Worm (Caenorhabditis elegans) whole organism, L1 larva: ENCODE data around the gene F56A8.9.

ENCODE experiments used
- C34B4.2 ChIP-seq: sonication (generic microtip); optimal IDR thresholded peaks from 2 replicates; lab custom pipeline; 2017; ENCODE audit warnings: mild to moderate bottlenecking, missing genetic modification characterization, missing compliant biosample characterization
- F16B12.6 ChIP-seq: fragments of 150-350 bp; optimal IDR thresholded peaks from 2 replicates; lab custom pipeline; 2014; ENCODE audit warnings: missing biosample characterization, missing genetic modification characterization
- blmp-1 ChIP-seq: fragments of 150-350 bp; optimal IDR thresholded peaks from 2 replicates; lab custom pipeline; 2014; ENCODE audit warnings: missing biosample characterization, missing genetic modification characterization
- ceh-8 ChIP-seq: fragments of 200-800 bp; sonication (Bioruptor generic); optimal IDR thresholded peaks from 2 replicates; lab custom pipeline; 2018; ENCODE audit warnings: mild to moderate bottlenecking, missing genetic modification characterization, moderate library complexity, missing compliant biosample characterization
- ceh-82 ChIP-seq, 3 experiments: fragments of 150-350 bp in 1 of 3; sonication (generic microtip) in 2 of 3; optimal IDR thresholded peaks; 2 replicates each; lab custom pipeline; 2014 to 2017; ENCODE audit warnings: missing biosample characterization in 3 of 3, missing genetic modification characterization in 3 of 3
- dsc-1 ChIP-seq: sonication (generic microtip); optimal IDR thresholded peaks from 2 replicates; lab custom pipeline; 2016; ENCODE audit warnings: mild to moderate bottlenecking, missing genetic modification characterization, missing compliant biosample characterization
- efl-1 ChIP-seq, 4 experiments: fragments of 150-350 bp; optimal IDR thresholded peaks in 3 of 4; peaks in 1 of 4; 1 replicate in 1 of 4; 2 replicates in 3 of 4; lab custom pipeline; 2014; ENCODE audit warnings: missing biosample characterization in 2 of 4, missing genetic modification characterization in 2 of 4, missing genetic modification reagents in 2 of 4
- efl-3 ChIP-seq: fragments of 200-800 bp; sonication (Bioruptor generic); optimal IDR thresholded peaks from 2 replicates; lab custom pipeline; 2018; ENCODE audit warnings: mild to moderate bottlenecking, missing genetic modification characterization, missing compliant biosample characterization
- egl-13 ChIP-seq: sonication (generic microtip); optimal IDR thresholded peaks from 2 replicates; lab custom pipeline; 2016; ENCODE audit warnings: missing genotype, missing genetic modification reagents, missing genetic modification characterization, missing compliant biosample characterization
- elt-2 ChIP-seq: sonication (generic microtip); optimal IDR thresholded peaks from 2 replicates; lab custom pipeline; 2016; ENCODE audit warnings: missing genetic modification characterization, mild to moderate bottlenecking, inconsistent platforms, missing compliant biosample characterization, missing genetic modification reagents
- elt-3 ChIP-seq, 6 experiments: fragments of 150-350 bp in 1 of 6; sonication (generic microtip); optimal IDR thresholded peaks; 2 replicates each; lab custom pipeline; 2017 to 2018; ENCODE audit warnings: missing biosample characterization in 6 of 6, missing genetic modification characterization in 6 of 6, inconsistent platforms in 1 of 6
- ets-5 ChIP-seq: fragments of 200-800 bp; sonication (Bioruptor generic); IDR thresholded peaks from 2 replicates; pipeline ENCODE4 v1.3.6; 2022; ENCODE audit warnings: missing genetic modification characterization, missing compliant biosample characterization
- fkh-10 ChIP-seq: sonication (generic microtip); optimal IDR thresholded peaks from 2 replicates; lab custom pipeline; 2017; ENCODE audit warnings: missing biosample characterization, missing genetic modification reagents, missing genetic modification characterization
- fkh-8 ChIP-seq: sonication (generic microtip); optimal IDR thresholded peaks from 2 replicates; lab custom pipeline; 2016; ENCODE audit warnings: mild to moderate bottlenecking, missing genetic modification characterization, missing compliant biosample characterization
- hpl-2 ChIP-seq: fragments of 150-350 bp; optimal IDR thresholded peaks from 2 replicates; lab custom pipeline; 2014; ENCODE audit warnings: missing biosample characterization, missing genetic modification reagents, missing genetic modification characterization
- irx-1 ChIP-seq: sonication (generic microtip); optimal IDR thresholded peaks from 2 replicates; lab custom pipeline; 2016; ENCODE audit warnings: missing genetic modification characterization, missing compliant biosample characterization
- isw-1 ChIP-seq: fragments of 200-800 bp; sonication (Bioruptor generic); IDR thresholded peaks from 2 replicates; pipeline ENCODE4 v1.3.6; 2022; ENCODE audit warnings: missing genetic modification characterization, missing compliant biosample characterization
- lin-13 ChIP-seq: fragments of 150-350 bp; optimal IDR thresholded peaks from 2 replicates; lab custom pipeline; 2014; ENCODE audit warnings: missing biosample characterization, missing genetic modification reagents, missing genetic modification characterization
- lin-14 ChIP-seq: fragments of 200-800 bp; sonication (Bioruptor generic); optimal IDR thresholded peaks from 2 replicates; lab custom pipeline; 2018; ENCODE audit warnings: mild to moderate bottlenecking, missing genetic modification characterization, moderate library complexity, missing compliant biosample characterization
- lin-15B ChIP-seq: fragments of 150-350 bp; sonication (generic microtip); optimal IDR thresholded peaks from 3 replicates; lab custom pipeline; 2014; ENCODE audit warnings: missing biosample characterization, missing genetic modification characterization
- lin-35 ChIP-seq, 2 experiments: fragments of 150-350 bp; optimal IDR thresholded peaks; 2 replicates each; lab custom pipeline; 2014; ENCODE audit warnings: missing biosample characterization in 2 of 2, missing genetic modification characterization in 2 of 2, missing genetic modification reagents in 2 of 2
- lsy-2 ChIP-seq, 2 experiments: fragments of 150-350 bp; optimal IDR thresholded peaks; 2 replicates each; lab custom pipeline; 2014; ENCODE audit warnings: missing biosample characterization in 2 of 2, missing genetic modification characterization in 2 of 2
- mdl-1 ChIP-seq, 2 experiments: fragments of 150-350 bp; optimal IDR thresholded peaks; 2 replicates each; lab custom pipeline; 2014 to 2017; ENCODE audit warnings: missing biosample characterization in 2 of 2, missing genetic modification characterization in 2 of 2, inconsistent platforms in 1 of 2
- mep-1 ChIP-seq: fragments of 150-350 bp; optimal IDR thresholded peaks from 2 replicates; lab custom pipeline; 2014; ENCODE audit warnings: missing biosample characterization, missing genetic modification characterization
- nhr-19 ChIP-seq: fragments of 200-800 bp; sonication (Bioruptor generic); conservative IDR thresholded peaks from 2 replicates; pipeline ENCODE4 v1.3.6; 2022; ENCODE audit warnings: missing genetic modification characterization, missing compliant biosample characterization
- nhr-20 ChIP-seq: sonication (generic microtip); optimal IDR thresholded peaks from 2 replicates; lab custom pipeline; 2016; ENCODE audit warnings: mild to moderate bottlenecking, missing genetic modification characterization, missing compliant biosample characterization
- nhr-237 ChIP-seq: fragments of 150-350 bp; optimal IDR thresholded peaks from 2 replicates; lab custom pipeline; 2014; ENCODE audit warnings: missing biosample characterization, missing genetic modification characterization
- nhr-47 ChIP-seq: sonication (generic microtip); optimal IDR thresholded peaks from 2 replicates; lab custom pipeline; 2016; ENCODE audit warnings: mild to moderate bottlenecking, missing genetic modification characterization, moderate library complexity, missing compliant biosample characterization
- nhr-71 ChIP-seq: sonication (generic microtip); optimal IDR thresholded peaks from 2 replicates; lab custom pipeline; 2016; ENCODE audit warnings: mild to moderate bottlenecking, missing genetic modification characterization, moderate library complexity, missing compliant biosample characterization
- nhr-76 ChIP-seq: sonication (generic microtip); optimal IDR thresholded peaks from 2 replicates; lab custom pipeline; 2017; ENCODE audit warnings: missing biosample characterization, missing genetic modification characterization
- nhr-90 ChIP-seq: sonication (generic microtip); optimal IDR thresholded peaks from 2 replicates; lab custom pipeline; 2016; ENCODE audit warnings: mild to moderate bottlenecking, missing genetic modification characterization, missing compliant biosample characterization; ENCODE audit not compliant: poor library complexity
- pag-3 ChIP-seq: sonication (generic microtip); optimal IDR thresholded peaks from 2 replicates; lab custom pipeline; 2017; ENCODE audit warnings: missing genetic modification characterization, mild to moderate bottlenecking, missing compliant biosample characterization, antibody characterized with exemption, borderline replicate concordance; ENCODE audit not compliant: insufficient read depth
- pax-3 ChIP-seq: fragments of 200-800 bp; sonication (Bioruptor generic); optimal IDR thresholded peaks from 2 replicates; lab custom pipeline; 2018; ENCODE audit warnings: mild to moderate bottlenecking, missing genetic modification characterization, moderate library complexity, missing compliant biosample characterization
- pqm-1 ChIP-seq: sonication (generic microtip); optimal IDR thresholded peaks from 3 replicates; lab custom pipeline; 2017; ENCODE audit warnings: missing biosample characterization, missing genetic modification characterization
- skn-1 ChIP-seq: fragments of 150-350 bp; optimal IDR thresholded peaks from 2 replicates; lab custom pipeline; 2014; ENCODE audit warnings: missing biosample characterization, missing genetic modification characterization
- snu-23 ChIP-seq: sonication (generic microtip); optimal IDR thresholded peaks from 2 replicates; lab custom pipeline; 2016; ENCODE audit warnings: missing genetic modification characterization, missing compliant biosample characterization
- swsn-7 ChIP-seq: sonication (generic microtip); optimal IDR thresholded peaks from 2 replicates; lab custom pipeline; 2016; ENCODE audit warnings: missing genetic modification characterization, missing compliant biosample characterization
- tlp-1 ChIP-seq: fragments of 150-350 bp; optimal IDR thresholded peaks from 2 replicates; lab custom pipeline; 2014; ENCODE audit warnings: missing biosample characterization, missing genetic modification characterization
- ztf-4 ChIP-seq: fragments of 150-350 bp; optimal IDR thresholded peaks from 2 replicates; lab custom pipeline; 2014; ENCODE audit warnings: missing biosample characterization, missing genetic modification characterization

F56A8.9 gene

ce11 chrIII:13215682-13216081, 38.8 kb upstream of the F56A8.9 start:
- TF ChIP-seq tlp-1 (tag; lab: Kevin White, UChicago): no peak
- TF ChIP-seq blmp-1: peak; percentile 99
- peak; percentile 17 for TF ChIP-seq skn-1 (tag; lab: Kevin White, UChicago)
- TF ChIP-seq efl-1 (optimal IDR thresholded peaks at IDR 0.05; lab: Kevin White, UChicago): peak in 1 of 2 experiments; percentile 8
- TF ChIP-seq efl-1 (GFP tag; optimal IDR thresholded peaks at IDR 0.05 in 1 of 2; lab: Kevin White, UChicago): no peak
- peak in 1 of 3 experiments; percentile 14 for TF ChIP-seq ceh-82 (tag; optimal IDR thresholded peaks at IDR 0.05; lab: Kevin White, UChicago)
- TF ChIP-seq lsy-2 (tag; optimal IDR thresholded peaks at IDR 0.05; lab: Kevin White, UChicago): peak in 1 of 2 experiments; percentile 27

DNA sequence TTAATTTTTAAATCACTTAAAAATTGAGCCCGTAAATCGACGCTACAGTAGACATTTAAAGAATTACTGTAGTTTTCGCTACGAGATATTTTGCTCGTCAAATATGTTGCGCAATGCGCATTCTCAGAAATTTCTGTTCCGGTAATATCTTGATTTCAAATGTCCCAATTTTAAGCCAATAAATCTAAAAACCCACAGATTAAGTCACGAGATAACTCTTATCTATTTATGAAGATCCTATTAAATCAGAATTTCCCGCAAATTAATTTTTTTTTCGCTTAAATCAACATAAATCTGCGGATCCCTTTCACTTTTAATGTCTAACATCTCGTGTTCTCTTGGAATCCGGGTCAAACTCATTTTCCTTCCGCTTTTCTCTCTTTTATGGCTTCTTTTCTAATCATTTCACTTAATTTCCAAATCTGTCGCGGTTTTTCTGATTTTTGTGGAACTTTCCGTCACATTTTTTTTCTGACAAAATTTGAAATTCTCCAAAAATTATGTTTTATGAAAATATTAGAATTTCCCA, 37.9 kb upstream of the F56A8.9 start:
- peak; percentile 96 for TF ChIP-seq blmp-1
- TF ChIP-seq elt-3 (tag; optimal IDR thresholded peaks at IDR 0.05; lab: Kevin White, UChicago): no peak
- TF ChIP-seq egl-13 (tag; lab: Kevin White, UChicago): peak; percentile 21
- peak; percentile 21 for TF ChIP-seq nhr-47 (tag; lab: Kevin White, UChicago)
- TF ChIP-seq lin-13 (GFP tag; lab: Kevin White, UChicago): no peak
- no peak for TF ChIP-seq fkh-10 (GFP tag; lab: Kevin White, UChicago)
- TF ChIP-seq hpl-2 (GFP tag; lab: Kevin White, UChicago): no peak
- TF ChIP-seq C34B4.2 (tag; lab: Kevin White, UChicago): no peak
- no peak for TF ChIP-seq pax-3 (tag; lab: Kevin White, UChicago)
- TF ChIP-seq fkh-8 (tag; lab: Kevin White, UChicago): peak; percentile 28
- no peak for TF ChIP-seq ets-5
- TF ChIP-seq elt-2 (tag; lab: Kevin White, UChicago): no peak
- TF ChIP-seq pqm-1: no peak
- no peak for TF ChIP-seq lin-14 (GFP tag; lab: Kevin White, UChicago)
- no peak for TF ChIP-seq ceh-8 (GFP tag; lab: Kevin White, UChicago)
- TF ChIP-seq nhr-71 (tag; lab: Kevin White, UChicago): no peak
- TF ChIP-seq nhr-76 (tag; lab: Kevin White, UChicago): no peak
- no peak for TF ChIP-seq irx-1 (tag; lab: Kevin White, UChicago)
- peak; percentile 90 for TF ChIP-seq dsc-1 (tag; lab: Kevin White, UChicago)
- no peak for TF ChIP-seq lin-15B (tag; lab: Kevin White, UChicago)

- TF ChIP-seq blmp-1: peak; percentile 64
- no peak for TF ChIP-seq pag-3 (tag; lab: Kevin White, UChicago)
- no peak for TF ChIP-seq nhr-237 (tag; lab: Kevin White, UChicago)
Measured at ce11 chrIII:13222772-13223171, 31.7 kb upstream of the F56A8.9 start, which contains the start of gene Y43F4A.1. TSS of gene Y43F4A.1 (plus strand) at chrIII:13223072.

DNA sequence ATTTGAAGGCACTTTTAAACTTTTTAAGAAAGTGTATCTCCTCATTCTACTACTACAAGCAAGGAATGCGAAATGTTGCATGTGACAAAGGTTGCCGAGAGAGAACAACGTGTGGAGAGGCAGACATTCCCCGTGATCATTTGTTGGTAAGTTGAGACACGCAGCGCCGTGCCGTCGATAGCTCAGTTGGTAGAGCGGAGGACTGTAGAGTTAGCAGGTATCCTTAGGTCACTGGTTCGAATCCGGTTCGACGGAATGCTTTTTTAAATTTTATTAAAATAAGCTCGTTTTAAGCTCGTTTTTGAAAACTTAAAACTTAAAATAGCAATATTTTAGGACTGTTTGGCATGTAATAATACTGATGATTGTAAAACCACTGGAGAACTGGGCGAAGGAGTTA, 30.1 kb upstream of the F56A8.9 start:
- TF ChIP-seq efl-3 (GFP tag; lab: Kevin White, UChicago) (no peak), nhr-47 (tag; lab: Kevin White, UChicago) (peak; percentile 10), efl-1 (optimal IDR thresholded peaks at IDR 0.05; lab: Kevin White, UChicago) (peak in 1 of 2 experiments; percentile 15), efl-1 (GFP tag; optimal IDR thresholded peaks at IDR 0.05 in 1 of 2; lab: Kevin White, UChicago) (peak in 1 of 2 experiments; percentile 91), ceh-82 (tag; optimal IDR thresholded peaks at IDR 0.05; lab: Kevin White, UChicago) (no peak), mdl-1 (tag; optimal IDR thresholded peaks at IDR 0.05; lab: Kevin White, UChicago) (peak in 1 of 2 experiments; percentile 48), F16B12.6 (tag; lab: Kevin White, UChicago) (no peak), ztf-4 (tag; lab: Kevin White, UChicago) (no peak), elt-3 (tag; optimal IDR thresholded peaks at IDR 0.05; lab: Kevin White, UChicago) (no peak), isw-1 (GFP tag; lab: Robert Waterston, UW) (no peak), lin-35 (GFP tag; optimal IDR thresholded peaks at IDR 0.05; lab: Kevin White, UChicago) (peak in 1 of 2 experiments; percentile 57), nhr-90 (peak; percentile 35), nhr-20 (peak; percentile 27), ceh-8 (GFP tag; lab: Kevin White, UChicago) (no peak), nhr-19 (GFP tag; lab: Robert Waterston, UW) (0 out of 2 replicates have a peak, but pooled peaks have one; percentile 4), swsn-7 (tag; lab: Kevin White, UChicago) (no peak), lsy-2 (tag; optimal IDR thresholded peaks at IDR 0.05; lab: Kevin White, UChicago) (peak in 1 of 2 experiments; percentile 51), nhr-71 (tag; lab: Kevin White, UChicago) (peak; percentile 20), snu-23 (GFP tag; lab: Kevin White, UChicago) (peak; percentile 48), mep-1 (tag; lab: Kevin White, UChicago) (peak; percentile 17)
